Fruit fly (Drosophila melanogaster): ENCODE results near the gene CG16713.

Gene CG16713

dm6 chr2L:3700374-3700773 lies 5.2 kb upstream of the CG16713 start, which contains the start of gene Sfp24C1:
TSS of gene Sfp24C1 (plus strand) at chr2L:3700674.
- TF ChIP-seq net (GFP tag; optimal IDR thresholded peaks at IDR 0.05) (no peak), fd59A (GFP tag; optimal IDR thresholded peaks at IDR 0.05) (no peak), CG6163 (GFP tag; IDR thresholded peaks at IDR 0.05) (no peak), cyc (GFP tag; optimal IDR thresholded peaks at IDR 0.05) (no peak), CG6808 (GFP tag; optimal IDR thresholded peaks at IDR 0.05) (no peak), CG6854 (GFP tag; optimal IDR thresholded peaks at IDR 0.05) (no peak), CG8319 (GFP tag; optimal IDR thresholded peaks at IDR 0.05) (no peak)

- TF ChIP-seq Ets96B (tag; optimal IDR thresholded peaks at IDR 0.05): no peak
- no peak for TF ChIP-seq Ets21C (GFP tag; optimal IDR thresholded peaks at IDR 0.05)
- TF ChIP-seq Eip93F (GFP tag; optimal IDR thresholded peaks at IDR 0.05): no peak
- no peak for TF ChIP-seq CG6792 (GFP tag; optimal IDR thresholded peaks at IDR 0.05)
- no peak for TF ChIP-seq esn (GFP tag; optimal IDR thresholded peaks at IDR 0.05)
- no peak for TF ChIP-seq Lpt (GFP tag; optimal IDR thresholded peaks at IDR 0.05)
- TF ChIP-seq Hr4 (GFP tag; optimal IDR thresholded peaks at IDR 0.05): no peak
- no peak for TF ChIP-seq CG3919 (GFP tag; optimal IDR thresholded peaks at IDR 0.05)
- TF ChIP-seq Sox14 (GFP tag; optimal IDR thresholded peaks at IDR 0.05): no peak
- no peak for TF ChIP-seq CG11762 (GFP tag; optimal IDR thresholded peaks at IDR 0.05; ENCODE audit: insufficient read depth)
- no peak for TF ChIP-seq CG8119 (GFP tag; IDR thresholded peaks at IDR 0.05)
- TF ChIP-seq CG3032 (tag; optimal IDR thresholded peaks at IDR 0.05): no peak
- TF ChIP-seq svp (GFP tag): no peak
- TF ChIP-seq CG9139 (GFP tag; optimal IDR thresholded peaks at IDR 0.05): no peak
- TF ChIP-seq Smox (GFP tag; optimal IDR thresholded peaks at IDR 0.05): no peak
- TF ChIP-seq Blimp-1 (GFP tag; optimal IDR thresholded peaks at IDR 0.05): no peak
- TF ChIP-seq spab (GFP tag; optimal IDR thresholded peaks at IDR 0.05): no peak
- TF ChIP-seq fd59A (GFP tag; optimal IDR thresholded peaks at IDR 0.05): no peak
- TF ChIP-seq fkh (GFP tag; optimal IDR thresholded peaks at IDR 0.05): no peak
- TF ChIP-seq Eip78C (GFP tag): no peak
These were observed 4.7 kb upstream of the CG16713 start, which contains the start of gene CG42465 for dm6 chr2L:3699895-3700294. TSS of gene CG42465 (plus strand) at chr2L:3700195.

- TF ChIP-seq CG11762 (GFP tag; optimal IDR thresholded peaks at IDR 0.05; ENCODE audit: insufficient read depth) (no peak), CG10631 (GFP tag; optimal IDR thresholded peaks at IDR 0.05) (no peak), Met (GFP tag; optimal IDR thresholded peaks at IDR 0.05) (no peak), CG6854 (GFP tag; optimal IDR thresholded peaks at IDR 0.05) (no peak), Eip93F (GFP tag; optimal IDR thresholded peaks at IDR 0.05) (no peak), pdm3 (GFP tag; optimal IDR thresholded peaks at IDR 0.05) (no peak), cyc (GFP tag; optimal IDR thresholded peaks at IDR 0.05) (no peak)
These were observed 3.8 kb upstream of the CG16713 start, which contains the start of the genes CG10031 and CG42464 for dm6 chr2L:3698992-3699514. TSS of gene CG10031 (minus strand) at chr2L:3699092. TSS of gene CG42464 (plus strand) at chr2L:3699464.

dm6 chr2L:3697772-3698171 lies 2.6 kb upstream of the CG16713 start, which contains the start of gene CG3604:
TSS of gene CG3604 (minus strand) at chr2L:3697872.
- TF ChIP-seq Sox102F (GFP tag; optimal IDR thresholded peaks at IDR 0.05) (no peak), svp (GFP tag) (peak; percentile 33)

- TF ChIP-seq Eip78C (GFP tag) (no peak), CG8119 (GFP tag; IDR thresholded peaks at IDR 0.05) (no peak), CG4318 (GFP tag; optimal IDR thresholded peaks at IDR 0.05) (no peak), CG31627 (GFP tag; optimal IDR thresholded peaks at IDR 0.05) (no peak), CG6792 (GFP tag; optimal IDR thresholded peaks at IDR 0.05) (no peak), Sox15 (GFP tag; optimal IDR thresholded peaks at IDR 0.05) (no peak), Hr4 (GFP tag; optimal IDR thresholded peaks at IDR 0.05) (no peak), topi (GFP tag; optimal IDR thresholded peaks at IDR 0.05) (no peak), CG11902 (GFP tag; optimal IDR thresholded peaks at IDR 0.05) (no peak)
These were observed 1.2 kb upstream of the CG16713 start, which contains the start of gene IM33 for dm6 chr2L:3696438-3696837. TSS of gene IM33 (minus strand) at chr2L:3696658.
